Fruit fly (Drosophila melanogaster): ENCODE measurements around the gene CG14275.

CG14275 gene

dm6 chr2L:8292159-8292887 is 34.9 kb upstream of the CG14275 start (continued):
- TF ChIP-seq p53 (GFP tag; optimal IDR thresholded peaks at IDR 0.05): peak; percentile 63
- peak; percentile 94 for TF ChIP-seq CG10209 (GFP tag; optimal IDR thresholded peaks at IDR 0.05)
- peak; percentile 76 for TF ChIP-seq Doc2 (GFP tag; IDR thresholded peaks at IDR 0.05)
- no peak for TF ChIP-seq fru (optimal IDR thresholded peaks at IDR 0.05)
- TF ChIP-seq CG8388 (GFP tag; optimal IDR thresholded peaks at IDR 0.05): peak; percentile 97
- peak; percentile 77 for TF ChIP-seq TFAM (GFP tag; optimal IDR thresholded peaks at IDR 0.05)
- TF ChIP-seq gt (GFP tag; IDR thresholded peaks at IDR 0.05): peak; percentile 83
- TF ChIP-seq CG11696 (GFP tag; IDR thresholded peaks at IDR 0.05): peak; percentile 93
- TF ChIP-seq repo (GFP tag; optimal IDR thresholded peaks at IDR 0.05): peak; percentile 77
- peak; percentile 87 for TF ChIP-seq CG12942 (GFP tag; optimal IDR thresholded peaks at IDR 0.05)
- peak; percentile 94 for TF ChIP-seq Spps (tag; optimal IDR thresholded peaks at IDR 0.05)
- TF ChIP-seq Scr (GFP tag; IDR thresholded peaks at IDR 0.05; ENCODE audit: partially characterized antibody): no peak
- TF ChIP-seq tup (GFP tag; optimal IDR thresholded peaks at IDR 0.05): peak; percentile 88
- TF ChIP-seq trh (GFP tag; optimal IDR thresholded peaks at IDR 0.05): peak; percentile 89
- TF ChIP-seq da (GFP tag; optimal IDR thresholded peaks at IDR 0.05): peak; percentile 81
- peak; percentile 95 for TF ChIP-seq tin (GFP tag; optimal IDR thresholded peaks at IDR 0.05)
- TF ChIP-seq CG7357 (GFP tag; IDR thresholded peaks at IDR 0.05): peak; percentile 90
- peak; percentile 76 for TF ChIP-seq CG31388 (GFP tag; optimal IDR thresholded peaks at IDR 0.05)
- TF ChIP-seq Camta (GFP tag; optimal IDR thresholded peaks at IDR 0.05): peak; percentile 92
- peak; percentile 96 for TF ChIP-seq CG10366 (GFP tag; IDR thresholded peaks at IDR 0.05)
- TF ChIP-seq CG31365 (tag; optimal IDR thresholded peaks at IDR 0.05): peak; percentile 86
- TF ChIP-seq CG12299 (tag; optimal IDR thresholded peaks at IDR 0.05): peak; percentile 96
- TF ChIP-seq CG2889 (GFP tag; IDR thresholded peaks at IDR 0.05): peak; percentile 95
- TF ChIP-seq CTCF (GFP tag; optimal IDR thresholded peaks at IDR 0.05): peak; percentile 69
- TF ChIP-seq CG14050 (GFP tag; IDR thresholded peaks at IDR 0.05): peak; percentile 94
- peak; percentile 83 for TF ChIP-seq D19B (GFP tag; optimal IDR thresholded peaks at IDR 0.05)
- peak; percentile 97 for TF ChIP-seq CG15269 (tag; optimal IDR thresholded peaks at IDR 0.05)
- TF ChIP-seq CG7372 (GFP tag; IDR thresholded peaks at IDR 0.05): peak; percentile 95
- no peak for TF ChIP-seq CG7963 (GFP tag; IDR thresholded peaks at IDR 0.05; ENCODE audit: partially characterized antibody)
- peak; percentile 97 for TF ChIP-seq Mrtf (GFP tag; IDR thresholded peaks at IDR 0.05)
- TF ChIP-seq inv (GFP tag; IDR thresholded peaks at IDR 0.05; ENCODE audit: partially characterized antibody): no peak
- peak; percentile 68 for TF ChIP-seq ab (GFP tag; optimal IDR thresholded peaks at IDR 0.05)
- peak; percentile 95 for TF ChIP-seq croc (GFP tag; conservative IDR thresholded peaks at IDR 0.05)
- TF ChIP-seq BtbVII (GFP tag; optimal IDR thresholded peaks at IDR 0.05): peak; percentile 94
- peak in 1 of 2 experiments; percentile 97 for TF ChIP-seq bsh (GFP tag; optimal IDR thresholded peaks at IDR 0.05)
- peak; percentile 96 for TF ChIP-seq nmo (GFP tag; optimal IDR thresholded peaks at IDR 0.05)
- peak; percentile 72 for TF ChIP-seq Ets97D (GFP tag; optimal IDR thresholded peaks at IDR 0.05)
- peak; percentile 89 for TF ChIP-seq gcm2 (GFP tag; optimal IDR thresholded peaks at IDR 0.05)
- peak; percentile 98 for TF ChIP-seq unpg (GFP tag; optimal IDR thresholded peaks at IDR 0.05)
- 0 out of 4 replicates have a peak, but pooled peaks have one; percentile 20 for TF ChIP-seq Dll (GFP tag; IDR thresholded peaks at IDR 0.05; ENCODE audit: partially characterized antibody)
- TF ChIP-seq Stat92E (GFP tag; optimal IDR thresholded peaks at IDR 0.05): peak in 1 of 3 experiments; percentile 94
- TF ChIP-seq CG8290 (GFP tag; optimal IDR thresholded peaks at IDR 0.05): peak; percentile 88
- TF ChIP-seq CG8290 (tag; optimal IDR thresholded peaks at IDR 0.05): peak; percentile 53 to 85
- TF ChIP-seq CG9609 (GFP tag; optimal IDR thresholded peaks at IDR 0.05): peak; percentile 85
- TF ChIP-seq CG10565 (GFP tag; optimal IDR thresholded peaks at IDR 0.05): peak; percentile 71
- peak; percentile 98 for TF ChIP-seq CoRest (tag; optimal IDR thresholded peaks at IDR 0.05)
- no peak; the same call in 1 of the 2 replicates for TF ChIP-seq Gsc (GFP tag; IDR thresholded peaks at IDR 0.05)
- TF ChIP-seq Neu2 (GFP tag; optimal IDR thresholded peaks at IDR 0.05; ENCODE audit: borderline replicate concordance): peak; percentile 16
- TF ChIP-seq CG5180 (GFP tag; optimal IDR thresholded peaks at IDR 0.05): peak; percentile 89
- peak; percentile 96 for TF ChIP-seq CG12744 (GFP tag; optimal IDR thresholded peaks at IDR 0.05)

All from whole organism, embryonic.